Worm (Caenorhabditis elegans) whole organism, mixed stage, embryonic: ENCODE data around the gene acr-8.

ENCODE experiments used
- M03D4.4 ChIP-seq: sonication (generic microtip); optimal IDR thresholded peaks from 2 replicates; lab custom pipeline; 2017; ENCODE audit warnings: mild to moderate bottlenecking, missing genetic modification characterization, missing compliant biosample characterization
- bed-3 ChIP-seq: fragments of 200-800 bp; sonication (Bioruptor generic); optimal IDR thresholded peaks from 3 replicates; lab custom pipeline; 2018; ENCODE audit warnings: mild to moderate bottlenecking, missing genetic modification characterization, moderate library complexity, missing compliant biosample characterization
- blmp-1 ChIP-seq: fragments of 150-350 bp; optimal IDR thresholded peaks from 2 replicates; lab custom pipeline; 2014; ENCODE audit warnings: missing biosample characterization, missing genetic modification characterization
- ceh-39 ChIP-seq: fragments of 150-350 bp; optimal IDR thresholded peaks from 2 replicates; lab custom pipeline; 2014; ENCODE audit warnings: missing biosample characterization, missing genetic modification characterization
- ces-1 ChIP-seq: fragments of 150-350 bp; optimal IDR thresholded peaks from 2 replicates; lab custom pipeline; 2014; ENCODE audit warnings: missing biosample characterization, missing genetic modification reagents, missing genetic modification characterization
- cnd-1 ChIP-seq: fragments of 200-800 bp; sonication (Bioruptor generic); optimal IDR thresholded peaks from 2 replicates; lab custom pipeline; 2018; ENCODE audit warnings: mild to moderate bottlenecking, missing genetic modification characterization, missing compliant biosample characterization
- drap-1 ChIP-seq: fragments of 200-800 bp; sonication (Bioruptor generic); optimal IDR thresholded peaks from 3 replicates; lab custom pipeline; 2018; ENCODE audit warnings: mild to moderate bottlenecking, missing genetic modification characterization, missing compliant biosample characterization
- elt-1 ChIP-seq: sonication (generic microtip); optimal IDR thresholded peaks from 2 replicates; lab custom pipeline; 2017; ENCODE audit warnings: missing genetic modification characterization, mild to moderate bottlenecking, missing compliant biosample characterization, antibody characterized with exemption, moderate library complexity, borderline replicate concordance; ENCODE audit not compliant: insufficient read depth
- elt-3 ChIP-seq: fragments of 150-350 bp; optimal IDR thresholded peaks from 2 replicates; lab custom pipeline; 2014; ENCODE audit warnings: missing biosample characterization, missing genetic modification characterization
- flh-1 ChIP-seq: fragments of 200-800 bp; sonication (Bioruptor generic); optimal IDR thresholded peaks from 2 replicates; lab custom pipeline; 2018; ENCODE audit warnings: mild to moderate bottlenecking, missing genetic modification characterization, moderate library complexity, missing compliant biosample characterization
- ham-2 ChIP-seq: fragments of 200-800 bp; sonication (Bioruptor generic); optimal IDR thresholded peaks from 2 replicates; lab custom pipeline; 2018; ENCODE audit warnings: mild to moderate bottlenecking, missing genetic modification characterization, missing compliant biosample characterization
- hlh-1 ChIP-seq: fragments of 150-350 bp; optimal IDR thresholded peaks from 2 replicates; lab custom pipeline; 2014; ENCODE audit warnings: missing biosample characterization, missing genetic modification reagents, missing genetic modification characterization
- lin-13 ChIP-seq: fragments of 150-350 bp; optimal IDR thresholded peaks from 2 replicates; lab custom pipeline; 2014; ENCODE audit warnings: missing biosample characterization, missing genetic modification characterization
- lin-32 ChIP-seq: fragments of 200-800 bp; sonication (Bioruptor generic); optimal IDR thresholded peaks from 2 replicates; lab custom pipeline; 2018; ENCODE audit warnings: mild to moderate bottlenecking, missing genetic modification characterization, missing compliant biosample characterization
- lsy-2 ChIP-seq: fragments of 150-350 bp; optimal IDR thresholded peaks from 2 replicates; lab custom pipeline; 2014; ENCODE audit warnings: missing biosample characterization, missing genetic modification characterization
- mep-1 ChIP-seq: fragments of 150-350 bp; optimal IDR thresholded peaks from 2 replicates; lab custom pipeline; 2017; ENCODE audit warnings: missing biosample characterization, missing genetic modification reagents, missing genetic modification characterization, inconsistent platforms
- mls-2 ChIP-seq: sonication (generic microtip); optimal IDR thresholded peaks from 2 replicates; lab custom pipeline; 2016; ENCODE audit warnings: mild to moderate bottlenecking, missing genetic modification characterization, moderate library complexity, missing compliant biosample characterization
- nhr-2 ChIP-seq: fragments of 150-350 bp; optimal IDR thresholded peaks from 2 replicates; lab custom pipeline; 2014; ENCODE audit warnings: missing biosample characterization, missing genetic modification characterization
- nhr-237 ChIP-seq: fragments of 150-350 bp; optimal IDR thresholded peaks from 2 replicates; lab custom pipeline; 2014; ENCODE audit warnings: missing biosample characterization, missing genetic modification characterization
- nhr-28 ChIP-seq: fragments of 150-350 bp; optimal IDR thresholded peaks from 2 replicates; lab custom pipeline; 2014; ENCODE audit warnings: missing biosample characterization, missing genetic modification characterization
- nhr-76 ChIP-seq: sonication (generic microtip); optimal IDR thresholded peaks from 2 replicates; lab custom pipeline; 2017; ENCODE audit warnings: missing biosample characterization, missing genetic modification characterization
- pha-4 ChIP-seq: fragments of 150-350 bp; optimal IDR thresholded peaks from 2 replicates; lab custom pipeline; 2018; ENCODE audit warnings: missing biosample characterization, missing genetic modification reagents, missing genetic modification characterization
- sem-2 ChIP-seq: fragments of 200-800 bp; sonication (Bioruptor generic); optimal IDR thresholded peaks from 2 replicates; lab custom pipeline; 2018; ENCODE audit warnings: mild to moderate bottlenecking, missing genetic modification characterization, missing compliant biosample characterization
- snpc-4 ChIP-seq: fragments of 150-350 bp; optimal IDR thresholded peaks from 2 replicates; lab custom pipeline; 2014; ENCODE audit warnings: missing biosample characterization, missing genetic modification characterization
- sptf-1 ChIP-seq: sonication (generic microtip); optimal IDR thresholded peaks from 2 replicates; lab custom pipeline; 2017; ENCODE audit warnings: mild to moderate bottlenecking, missing genetic modification characterization, moderate library complexity, missing compliant biosample characterization
- tbx-8 ChIP-seq: fragments of 200-800 bp; sonication (Bioruptor generic); optimal IDR thresholded peaks from 2 replicates; lab custom pipeline; 2018; ENCODE audit warnings: mild to moderate bottlenecking, missing genetic modification characterization, moderate library complexity, missing compliant biosample characterization
- unc-62 ChIP-seq: fragments of 150-350 bp; optimal IDR thresholded peaks from 2 replicates; lab custom pipeline; 2014; ENCODE audit warnings: missing biosample characterization, missing genetic modification reagents, missing genetic modification characterization
- ztf-11 ChIP-seq: fragments of 150-350 bp; optimal IDR thresholded peaks from 2 replicates; lab custom pipeline; 2014; ENCODE audit warnings: missing biosample characterization, missing genetic modification characterization

Gene acr-8

DNA sequence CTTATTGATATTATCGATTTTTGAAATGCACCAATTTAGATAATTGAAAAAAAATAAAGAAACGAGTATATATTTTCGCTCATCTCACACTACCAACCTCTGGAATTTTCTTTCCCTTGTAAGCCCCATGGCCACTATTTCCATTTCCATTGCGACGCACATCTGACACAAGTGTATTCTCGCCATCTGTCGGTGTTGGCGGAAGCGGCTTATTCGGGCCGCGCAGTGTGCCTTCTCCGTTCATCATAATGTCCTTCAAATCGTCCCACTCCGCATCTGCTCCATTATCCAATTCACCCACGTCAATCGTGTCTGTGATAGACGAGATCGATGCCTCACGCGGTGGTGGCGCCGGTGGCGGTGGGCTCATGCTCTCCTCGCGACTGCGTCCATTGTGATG is 12.2 kb downstream of the acr-8 start:
- no peak for TF ChIP-seq sem-2 (GFP tag; lab: Kevin White, UChicago)
- peak; percentile 73 for TF ChIP-seq cnd-1
- peak; percentile 72 for TF ChIP-seq lin-32

DNA sequence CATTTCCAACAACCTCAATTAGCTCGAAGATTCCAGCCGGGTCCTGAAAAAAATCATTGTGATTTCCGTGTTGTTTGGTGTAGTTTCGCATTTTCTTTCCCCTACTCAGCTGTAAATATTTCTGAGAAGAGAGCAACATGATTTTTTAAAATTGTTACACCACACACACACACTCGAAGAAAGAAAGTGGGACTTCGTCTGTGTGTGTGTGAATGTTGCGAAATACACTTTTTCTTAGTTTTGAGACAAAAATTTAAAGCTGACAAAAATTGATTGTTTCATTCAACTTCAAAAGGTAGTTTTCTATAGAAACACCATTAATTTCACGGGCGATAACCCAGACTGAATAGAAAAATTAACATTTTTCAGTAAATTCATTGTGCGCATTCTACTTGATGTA is 15.6 kb downstream of the acr-8 start:
- TF ChIP-seq tbx-8 (GFP tag; lab: Kevin White, UChicago) (no peak), nhr-28 (tag; lab: Kevin White, UChicago) (no peak), bed-3 (GFP tag; lab: Kevin White, UChicago) (no peak), unc-62 (GFP tag; lab: Kevin White, UChicago) (no peak), M03D4.4 (tag; lab: Kevin White, UChicago) (no peak)

DNA sequence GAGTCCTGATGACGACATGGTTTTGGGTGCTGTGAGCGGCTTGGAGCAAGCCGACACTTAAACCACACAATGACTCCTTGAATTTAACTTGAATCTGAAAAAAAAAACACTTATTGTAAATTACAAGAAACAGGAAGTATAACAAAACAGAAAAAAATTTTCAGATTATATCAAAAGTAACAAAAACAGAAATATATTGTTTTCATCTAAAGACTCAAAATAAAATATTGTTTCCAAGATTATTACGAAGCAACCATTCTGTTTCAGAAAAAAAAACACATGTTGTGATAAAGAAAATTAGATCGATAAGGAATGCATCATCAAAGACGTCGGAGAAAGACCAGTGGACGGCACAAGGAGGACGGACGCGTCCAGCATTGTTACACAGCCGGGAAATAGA is 16.0 kb downstream of the acr-8 start, which contains the start of gene mig-15:
Gene mig-15, minus strand, starts transcription at position 101 of the 400 bp plus-strand sequence.
- no peak for TF ChIP-seq pha-4 (tag; lab: Kevin White, UChicago)
- no peak for TF ChIP-seq drap-1 (GFP tag; lab: Kevin White, UChicago)
- no peak for TF ChIP-seq ztf-11 (tag; lab: Kevin White, UChicago)
- TF ChIP-seq mls-2 = no peak
- no peak for TF ChIP-seq M03D4.4 (tag; lab: Kevin White, UChicago)
- no peak for TF ChIP-seq ces-1
- TF ChIP-seq, all 35 proteins: peak for 0

DNA sequence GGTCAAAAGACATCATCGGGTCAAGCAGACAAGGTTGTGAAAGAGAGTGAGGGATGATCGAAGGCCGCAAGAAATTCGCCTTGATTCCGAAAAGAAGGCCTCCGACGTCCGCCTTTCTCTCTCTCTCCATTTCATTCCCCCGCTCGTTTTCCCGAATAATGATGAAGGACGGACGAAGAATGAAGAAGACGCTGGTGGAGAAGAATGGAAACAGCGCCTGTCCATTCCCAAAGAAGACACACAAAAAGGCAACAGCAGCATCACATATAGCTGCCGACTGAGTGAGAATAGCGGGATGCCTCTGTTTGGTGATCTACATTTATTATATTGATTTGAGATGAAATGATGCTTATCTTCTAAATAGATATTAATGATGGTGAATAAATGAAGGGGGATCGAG is 16.7 kb downstream of the acr-8 start:
- TF ChIP-seq elt-1 = no peak
- no peak for TF ChIP-seq sem-2 (GFP tag; lab: Kevin White, UChicago)
- no peak for TF ChIP-seq nhr-2 (tag; lab: Kevin White, UChicago)
- TF ChIP-seq mls-2 = no peak
- peak; percentile 16 for TF ChIP-seq blmp-1 (tag; lab: Kevin White, UChicago)
- TF ChIP-seq elt-3 (tag; lab: Kevin White, UChicago) = no peak
- no peak for TF ChIP-seq sptf-1
- TF ChIP-seq ceh-39 (tag; lab: Kevin White, UChicago) = no peak
- no peak for TF ChIP-seq bed-3 (GFP tag; lab: Kevin White, UChicago)
- TF ChIP-seq ham-2 (GFP tag; lab: Kevin White, UChicago) = peak; percentile 70
- no peak for TF ChIP-seq flh-1 (GFP tag; lab: Kevin White, UChicago)
- no peak for TF ChIP-seq cnd-1
- no peak for TF ChIP-seq mep-1 (tag; lab: Kevin White, UChicago)
- no peak for TF ChIP-seq tbx-8 (GFP tag; lab: Kevin White, UChicago)

DNA sequence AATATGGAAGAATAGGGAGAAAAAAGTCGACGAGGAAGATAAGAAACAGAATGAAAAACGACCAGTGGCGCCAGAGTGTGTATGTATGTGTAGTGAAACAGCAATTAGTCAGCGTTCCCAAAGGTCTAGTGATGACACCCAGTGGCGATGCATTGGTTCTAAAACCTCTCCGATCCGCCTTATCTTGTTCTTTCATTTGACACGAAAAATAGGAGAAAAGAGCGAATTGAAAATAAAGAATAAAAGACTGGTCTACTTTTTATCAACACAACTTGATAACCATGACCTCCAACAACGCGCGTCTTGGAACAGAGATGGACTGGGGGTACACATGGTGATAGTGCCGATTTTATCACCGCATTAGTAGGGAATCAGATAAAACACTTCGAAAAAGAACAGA is 18.3 kb downstream of the acr-8 start:
- TF ChIP-seq nhr-76 (tag; lab: Kevin White, UChicago) (no peak), snpc-4 (tag; lab: Kevin White, UChicago) (no peak), elt-1 (peak; percentile 56), ces-1 (no peak), lin-13 (tag; lab: Kevin White, UChicago) (no peak), ceh-39 (tag; lab: Kevin White, UChicago) (no peak)

DNA sequence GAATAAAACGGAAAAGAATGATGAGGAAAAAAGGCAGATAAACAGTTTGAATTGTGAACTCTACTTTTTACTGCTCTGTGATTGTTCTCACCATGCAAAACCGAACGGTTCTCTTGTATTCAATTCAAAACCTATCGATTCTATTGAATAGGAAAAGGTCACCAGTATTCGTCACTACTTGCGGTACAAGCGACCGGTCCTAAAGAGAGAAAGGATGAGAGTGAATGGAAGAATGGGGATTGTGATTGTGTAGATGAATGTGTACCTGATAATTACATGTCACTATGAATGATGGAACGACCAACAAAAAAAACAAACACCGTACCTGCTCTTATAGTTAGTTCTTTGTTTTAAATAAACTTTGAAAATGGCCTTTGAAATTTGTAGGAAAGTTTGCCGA is 20.3 kb downstream of the acr-8 start:
- TF ChIP-seq nhr-76 (tag; lab: Kevin White, UChicago) (no peak), flh-1 (GFP tag; lab: Kevin White, UChicago) (no peak), elt-1 (no peak), nhr-237 (no peak), nhr-28 (tag; lab: Kevin White, UChicago) (no peak), pha-4 (tag; lab: Kevin White, UChicago) (no peak), sptf-1 (no peak), tbx-8 (GFP tag; lab: Kevin White, UChicago) (no peak), hlh-1 (tag; lab: Kevin White, UChicago) (no peak), ces-1 (no peak), ceh-39 (tag; lab: Kevin White, UChicago) (no peak), mep-1 (tag; lab: Kevin White, UChicago) (no peak), lin-13 (tag; lab: Kevin White, UChicago) (no peak), lsy-2 (no peak), mls-2 (no peak)

DNA sequence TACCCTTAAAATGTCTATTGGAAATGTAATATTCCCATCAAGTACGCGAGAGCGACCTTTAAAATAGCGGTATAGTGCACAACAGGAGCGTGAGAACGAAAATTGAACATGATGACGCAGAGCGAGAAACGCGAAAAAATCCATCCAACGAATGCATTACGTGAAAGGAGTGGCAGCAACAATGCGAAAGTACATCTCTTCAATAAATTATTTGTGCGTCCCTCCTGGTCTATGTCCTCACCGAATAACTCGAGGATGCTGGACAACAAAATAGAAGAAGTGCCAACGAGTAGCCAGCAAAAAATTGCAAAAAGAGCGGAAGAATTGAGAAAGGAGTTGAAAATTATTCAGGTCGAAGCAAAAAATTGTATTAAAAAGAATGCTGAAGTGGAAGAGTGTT is 21.3 kb downstream of the acr-8 start:
- TF ChIP-seq ces-1 = no peak
